Fruit fly (Drosophila melanogaster): ENCODE results near the gene CG14598.

The CG14598 gene

dm6 chr3R:7439306-7439810 is at the start of gene CG14598:
TSS of gene CG14598 (plus strand) at chr3R:7439760.
- TF ChIP-seq noc (tag; optimal IDR thresholded peaks at IDR 0.05): no peak

- no peak for TF ChIP-seq noc (tag; optimal IDR thresholded peaks at IDR 0.05)
Observed at dm6 chr3R:7391113-7391512, 48.4 kb upstream of the CG14598 start, which contains the start of gene CG42650. TSS of gene CG42650 (plus strand) at chr3R:7391413.

- TF ChIP-seq noc (tag; optimal IDR thresholded peaks at IDR 0.05): no peak
Observed at dm6 chr3R:7394047-7394446, 45.5 kb upstream of the CG14598 start.

dm6 chr3R:7406569-7406968 is 33.0 kb upstream of the CG14598 start, which contains the start of gene Ir84a:
TSS of gene Ir84a (plus strand) at chr3R:7406869.
- no peak for TF ChIP-seq noc (tag; optimal IDR thresholded peaks at IDR 0.05)

- TF ChIP-seq noc (tag; optimal IDR thresholded peaks at IDR 0.05): no peak
Observed at dm6 chr3R:7420465-7420864, 19.1 kb upstream of the CG14598 start, which contains the start of gene wa-cup. TSS of gene wa-cup (plus strand) at chr3R:7420765.

- TF ChIP-seq noc (tag; optimal IDR thresholded peaks at IDR 0.05): peak; percentile 18
Observed at dm6 chr3R:7438869-7439268, 691 bp upstream of the CG14598 start.

- TF ChIP-seq noc (tag; optimal IDR thresholded peaks at IDR 0.05): no peak
Observed at dm6 chr3R:7441359-7441758, 1.8 kb downstream of the CG14598 start.

- TF ChIP-seq noc (tag; optimal IDR thresholded peaks at IDR 0.05): no peak
Observed at dm6 chr3R:7471894-7472293, 32.3 kb downstream of the CG14598 start.

dm6 chr3R:7473767-7474254 is 34.3 kb downstream of the CG14598 start, which contains the start of gene CG1142:
TSS of gene CG1142 (minus strand) at chr3R:7473781.
- peak; percentile 97 for TF ChIP-seq noc (tag; optimal IDR thresholded peaks at IDR 0.05)

dm6 chr3R:7474616-7475120 is 35.1 kb downstream of the CG14598 start:
- peak; percentile 44 for TF ChIP-seq noc (tag; optimal IDR thresholded peaks at IDR 0.05)

dm6 chr3R:7475708-7476107 is 36.1 kb downstream of the CG14598 start:
- no peak for TF ChIP-seq noc (tag; optimal IDR thresholded peaks at IDR 0.05)

- TF ChIP-seq noc (tag; optimal IDR thresholded peaks at IDR 0.05): no peak
Observed at dm6 chr3R:7489902-7490301, 50.3 kb downstream of the CG14598 start.

- no peak for TF ChIP-seq noc (tag; optimal IDR thresholded peaks at IDR 0.05)
Observed at dm6 chr3R:7490884-7491283, 51.3 kb downstream of the CG14598 start.

- no peak for TF ChIP-seq noc (tag; optimal IDR thresholded peaks at IDR 0.05)
Observed at dm6 chr3R:7491453-7491853, 51.9 kb downstream of the CG14598 start.
